Worm (Caenorhabditis elegans) whole organism, L3 larva: ENCODE data around the gene gadr-3.

Experiments used
- ama-1 ChIP-seq: fragments of 150-350 bp; optimal IDR thresholded peaks from 2 replicates; lab custom pipeline; 2018
- ceh-82 ChIP-seq: fragments of 150-350 bp; optimal IDR thresholded peaks from 2 replicates; lab custom pipeline; 2014; ENCODE audit warnings: missing biosample characterization, missing genetic modification characterization
- egl-27 ChIP-seq: sonication (generic microtip); optimal IDR thresholded peaks from 4 replicates; lab custom pipeline; 2017; ENCODE audit warnings: missing biosample characterization, missing genetic modification reagents, missing genetic modification characterization
- elt-1 ChIP-seq: fragments of 150-350 bp; optimal IDR thresholded peaks from 2 replicates; lab custom pipeline; 2014; ENCODE audit warnings: missing biosample characterization, missing genetic modification characterization
- fos-1 ChIP-seq: fragments of 150-350 bp; optimal IDR thresholded peaks from 2 replicates; lab custom pipeline; 2014; ENCODE audit warnings: missing biosample characterization, missing genetic modification characterization
- lin-15B ChIP-seq: fragments of 150-350 bp; optimal IDR thresholded peaks from 2 replicates; lab custom pipeline; 2014; ENCODE audit warnings: missing biosample characterization, missing genetic modification characterization
- lin-39 ChIP-seq: fragments of 150-350 bp; optimal IDR thresholded peaks from 2 replicates; lab custom pipeline; 2018; ENCODE audit warnings: missing biosample characterization, missing genetic modification reagents, missing genetic modification characterization
- nfya-1 ChIP-seq: sonication (generic microtip); optimal IDR thresholded peaks from 2 replicates; lab custom pipeline; 2017; ENCODE audit warnings: missing genetic modification characterization, mild to moderate bottlenecking, missing compliant biosample characterization, antibody characterized with exemption, moderate library complexity; ENCODE audit not compliant: insufficient read depth
- nhr-12 ChIP-seq: fragments of 150-350 bp; optimal IDR thresholded peaks from 2 replicates; lab custom pipeline; 2014; ENCODE audit warnings: missing biosample characterization, missing genetic modification characterization
- nhr-25 ChIP-seq: sonication (generic microtip); optimal IDR thresholded peaks from 2 replicates; lab custom pipeline; 2017; ENCODE audit warnings: missing biosample characterization, missing genetic modification characterization
- nhr-77 ChIP-seq: fragments of 150-350 bp; optimal IDR thresholded peaks from 2 replicates; lab custom pipeline; 2014; ENCODE audit warnings: missing biosample characterization, missing genetic modification characterization
- pha-4 ChIP-seq: fragments of 150-350 bp; optimal IDR thresholded peaks from 2 replicates; lab custom pipeline; 2014; ENCODE audit warnings: missing biosample characterization, missing genetic modification reagents, missing genetic modification characterization

DNA sequence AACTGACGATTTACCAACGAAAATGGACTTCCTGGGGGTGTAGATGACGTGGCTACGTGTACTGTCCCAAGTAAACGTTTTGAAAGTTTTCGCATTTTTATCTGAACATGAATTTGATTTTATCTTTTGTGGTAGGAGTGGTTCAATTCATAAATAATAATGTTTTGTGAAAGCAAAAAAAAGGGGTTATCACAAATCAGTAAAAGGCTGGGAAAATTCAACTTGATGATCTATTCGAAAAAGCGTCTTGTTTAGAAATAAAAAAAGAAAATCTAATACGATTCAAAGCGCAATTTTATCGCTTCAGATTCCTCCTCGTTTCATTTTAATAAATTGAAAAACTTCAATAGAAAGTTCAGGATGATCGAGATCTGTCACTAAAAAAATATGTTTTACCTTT, 38.3 kb upstream of the gadr-3 start, which contains the start of gene C56G2.5:
- no peak for TF ChIP-seq nhr-77
- no peak for TF ChIP-seq pha-4 (tag; lab: Kevin White, UChicago)
- TF ChIP-seq ceh-82 (tag; lab: Kevin White, UChicago): no peak
- no peak for TF ChIP-seq fos-1 (tag; lab: Kevin White, UChicago)
- TF ChIP-seq ama-1 (lab: Kevin White, UChicago): no peak
- no peak for TF ChIP-seq elt-1
- no peak for TF ChIP-seq lin-15B (tag; lab: Kevin White, UChicago)
- no peak for TF ChIP-seq lin-39 (tag; lab: Kevin White, UChicago)
- TF ChIP-seq nhr-25 (tag; lab: Kevin White, UChicago): no peak
- TF ChIP-seq nhr-12: no peak
- TF ChIP-seq egl-27 (tag; lab: Kevin White, UChicago): no peak
- TF ChIP-seq nfya-1 (tag; lab: Kevin White, UChicago): no peak
